Worm (Caenorhabditis elegans): ENCODE measurements around the gene Y53F4B.23.

The Y53F4B.23 gene

DNA sequence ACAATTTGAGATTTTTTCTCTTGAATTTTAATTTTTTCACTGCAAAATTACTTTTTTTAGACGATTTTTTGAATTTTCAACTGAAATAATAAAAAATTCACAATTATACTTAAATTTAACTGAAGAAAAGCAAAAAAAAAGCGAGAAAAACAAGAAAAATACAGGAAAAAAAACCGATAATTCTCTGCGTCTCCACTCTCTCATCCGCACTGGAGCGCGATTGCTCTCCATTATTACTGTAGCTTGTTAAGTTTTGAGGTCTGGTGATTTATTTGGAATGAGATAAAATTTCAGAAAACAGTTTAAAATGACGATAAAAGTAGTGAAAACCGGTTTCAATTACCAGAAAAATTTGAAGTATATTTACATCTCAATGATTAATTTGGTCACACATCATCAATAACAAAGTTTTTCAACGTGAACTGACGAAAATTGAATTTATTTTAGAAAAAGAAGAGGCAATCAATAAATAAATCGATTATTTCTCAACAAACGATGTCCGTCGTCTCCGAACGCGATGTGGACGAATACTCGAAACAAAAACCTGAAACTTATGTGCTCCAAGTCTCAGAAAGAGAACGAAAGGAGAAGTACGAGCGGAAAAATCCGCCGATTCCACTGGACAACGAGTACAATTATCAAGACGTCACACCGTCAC, 47.4 kb upstream of the Y53F4B.23 start, which contains the start of gene Y53F4B.19 (continued):
- TF ChIP-seq hlh-26 (GFP tag; conservative IDR thresholded peaks at IDR 0.05) (no peak), madf-8 (GFP tag; conservative IDR thresholded peaks at IDR 0.05) (peak; percentile 97), ama-1 (optimal IDR thresholded peaks at IDR 0.05) (no peak), ama-1 (GFP tag; optimal IDR thresholded peaks at IDR 0.05) (no peak), C17E4.6 (GFP tag; IDR thresholded peaks at IDR 0.05) (no peak), xnd-1 (tag; optimal IDR thresholded peaks at IDR 0.05) (peak; percentile 91), ztf-28 (GFP tag; IDR thresholded peaks at IDR 0.05) (no peak), sea-2 (GFP tag; IDR thresholded peaks at IDR 0.05) (no peak), F23B12.7 (tag; optimal IDR thresholded peaks at IDR 0.05; ENCODE audit: insufficient read depth) (peak; percentile 47), snpc-4 (GFP tag; optimal IDR thresholded peaks at IDR 0.05) (peak; percentile 25), snpc-4 (tag; optimal IDR thresholded peaks at IDR 0.05) (peak; percentile 14 to 74 (median 41)), Y95B8A.8 (GFP tag; IDR thresholded peaks at IDR 0.05) (no peak), fkh-3 (tag; optimal IDR thresholded peaks at IDR 0.05) (no peak), ceh-58 (GFP tag; IDR thresholded peaks at IDR 0.05) (no peak), F55B11.4 (tag; optimal IDR thresholded peaks at IDR 0.05; ENCODE audit: borderline replicate concordance, insufficient read depth) (no peak), Y56A3A.18 (GFP tag; IDR thresholded peaks at IDR 0.05) (no peak), B0019.2 (GFP tag; conservative IDR thresholded peaks at IDR 0.05) (0 out of 2 replicates have a peak, but pooled peaks have one; percentile 39), lin-26 (GFP tag; IDR thresholded peaks at IDR 0.05) (no peak), K11D2.4 (GFP tag; IDR thresholded peaks at IDR 0.05) (no peak), nfya-2 (GFP tag; IDR thresholded peaks at IDR 0.05) (no peak), K12H6.12 (tag; optimal IDR thresholded peaks at IDR 0.05) (no peak), C06A6.2 (GFP tag; conservative IDR thresholded peaks at IDR 0.05) (no peak), Y53G8AR.9 (GFP tag; conservative IDR thresholded peaks at IDR 0.05) (no peak), let-526 (GFP tag; IDR thresholded peaks at IDR 0.05) (no peak), B0336.3 (GFP tag; IDR thresholded peaks at IDR 0.05) (no peak), lin-54 (GFP tag; optimal IDR thresholded peaks at IDR 0.05) (peak; percentile 61), nhr-120 (GFP tag; IDR thresholded peaks at IDR 0.05) (no peak), atf-7 (tag; optimal IDR thresholded peaks at IDR 0.05) (no peak), madf-10 (tag; optimal IDR thresholded peaks at IDR 0.05) (no peak), hlh-12 (tag; optimal IDR thresholded peaks at IDR 0.05) (no peak), F10E7.11 (tag; optimal IDR thresholded peaks at IDR 0.05) (no peak), Y79H2A.3 (GFP tag; conservative IDR thresholded peaks at IDR 0.05) (no peak), attf-6 (GFP tag; IDR thresholded peaks at IDR 0.05) (no peak), unc-62 (GFP tag; optimal IDR thresholded peaks at IDR 0.05) (no peak), dox-1 (GFP tag; IDR thresholded peaks at IDR 0.05) (no peak), ZK185.1 (tag; optimal IDR thresholded peaks at IDR 0.05; ENCODE audit: poor library complexity, severe bottlenecking) (no peak), ztf-25 (GFP tag; IDR thresholded peaks at IDR 0.05) (no peak), ceh-40 (GFP tag; IDR thresholded peaks at IDR 0.05) (no peak), bed-1 (GFP tag; IDR thresholded peaks at IDR 0.05) (no peak), F52B5.7 (tag; optimal IDR thresholded peaks at IDR 0.05) (no peak), aptf-2 (GFP tag; conservative IDR thresholded peaks at IDR 0.05) (no peak), bed-2 (GFP tag; IDR thresholded peaks at IDR 0.05) (no peak), ceh-27 (GFP tag; optimal IDR thresholded peaks at IDR 0.05) (no peak), hsf-1 (GFP tag; IDR thresholded peaks at IDR 0.05) (no peak), cebp-2 (GFP tag; IDR thresholded peaks at IDR 0.05) (no peak), Y67H2A.10 (GFP tag; conservative IDR thresholded peaks at IDR 0.05) (no peak), nhr-27 (tag; optimal IDR thresholded peaks at IDR 0.05) (no peak), ztf-3 (GFP tag; optimal IDR thresholded peaks at IDR 0.05) (no peak), unc-130 (GFP tag; optimal IDR thresholded peaks at IDR 0.05) (no peak), tbx-9 (tag; optimal IDR thresholded peaks at IDR 0.05; ENCODE audit: borderline replicate concordance) (no peak)
